Worm (Caenorhabditis elegans): ENCODE measurements around the gene set-9.

ce11 chrIV:4344828-4345227 is 37.1 kb downstream of the set-9 start:
- TF ChIP-seq B0310.2 (tag; optimal IDR thresholded peaks at IDR 0.05) (no peak), tbx-11 (GFP tag; IDR thresholded peaks at IDR 0.05) (no peak), aly-1 (tag; optimal IDR thresholded peaks at IDR 0.05) (no peak), tra-4 (tag; optimal IDR thresholded peaks at IDR 0.05) (no peak), ama-1 (optimal IDR thresholded peaks at IDR 0.05) (no peak), hmg-4 (GFP tag; optimal IDR thresholded peaks at IDR 0.05) (no peak), ets-7 (tag; optimal IDR thresholded peaks at IDR 0.05) (no peak)

Measured in whole organism, early embryonic.